Worm (Caenorhabditis elegans): ENCODE results near the gene wht-4.

Gene wht-4

ce11 chrII:3278634-3279033 is at the start of gene wht-4:
Gene wht-4 (plus strand): TSS chrII:3278934.
- no peak for TF ChIP-seq ceh-39 (tag; optimal IDR thresholded peaks at IDR 0.05)
- no peak for TF ChIP-seq flh-1 (GFP tag; optimal IDR thresholded peaks at IDR 0.05)
- TF ChIP-seq elt-1 (tag; optimal IDR thresholded peaks at IDR 0.05; ENCODE audit: borderline replicate concordance, insufficient read depth), result no peak
- TF ChIP-seq nhr-2 (tag; optimal IDR thresholded peaks at IDR 0.05), result no peak
- no peak for TF ChIP-seq mls-2 (tag; optimal IDR thresholded peaks at IDR 0.05)

ce11 chrII:3230422-3230821 is 48.3 kb upstream of the wht-4 start, which contains the start of gene srh-297:
Gene srh-297 (minus strand): TSS chrII:3230522.
- TF ChIP-seq bed-3 (GFP tag; optimal IDR thresholded peaks at IDR 0.05) (no peak), nhr-12 (tag; optimal IDR thresholded peaks at IDR 0.05) (no peak), sptf-1 (tag; optimal IDR thresholded peaks at IDR 0.05) (no peak), elt-3 (tag; optimal IDR thresholded peaks at IDR 0.05) (no peak), lin-13 (tag; optimal IDR thresholded peaks at IDR 0.05) (no peak), drap-1 (GFP tag; optimal IDR thresholded peaks at IDR 0.05) (no peak), nhr-76 (tag; optimal IDR thresholded peaks at IDR 0.05) (no peak), zip-8 (tag; optimal IDR thresholded peaks at IDR 0.05) (no peak)

DNA sequence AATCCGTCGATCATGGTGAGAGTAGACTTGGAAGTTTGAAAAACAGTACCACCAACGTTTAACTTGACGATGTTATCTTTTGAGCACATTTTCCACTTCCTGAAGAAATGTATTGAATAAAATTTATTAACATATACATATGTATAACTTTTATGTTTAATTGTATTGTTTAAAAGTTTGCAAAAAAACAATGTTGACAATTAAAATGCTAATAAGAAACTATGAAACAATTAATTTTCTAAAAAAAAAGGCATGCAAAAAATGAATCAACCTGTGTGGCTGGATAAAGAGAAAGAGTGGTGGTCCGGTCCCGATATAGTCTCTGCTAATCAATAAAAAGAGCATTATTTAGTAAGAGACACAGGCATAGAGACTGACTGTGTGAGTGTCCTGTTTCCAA is 44.0 kb upstream of the wht-4 start, which contains the start of gene C17F4.8:
C17F4.8 (minus strand) TSS at position 101 of the 400 bp plus-strand sequence.
- no peak for TF ChIP-seq ceh-39 (tag; optimal IDR thresholded peaks at IDR 0.05)
- TF ChIP-seq nhr-28 (tag; optimal IDR thresholded peaks at IDR 0.05), result no peak
- no peak for TF ChIP-seq drap-1 (GFP tag; optimal IDR thresholded peaks at IDR 0.05)
- no peak for TF ChIP-seq ceh-43 (GFP tag; optimal IDR thresholded peaks at IDR 0.05)
- TF ChIP-seq sptf-1 (tag; optimal IDR thresholded peaks at IDR 0.05), result no peak
- no peak for TF ChIP-seq snpc-4 (tag; optimal IDR thresholded peaks at IDR 0.05)
- TF ChIP-seq mep-1 (tag; optimal IDR thresholded peaks at IDR 0.05), result no peak
- no peak for TF ChIP-seq elt-1 (tag; optimal IDR thresholded peaks at IDR 0.05; ENCODE audit: borderline replicate concordance, insufficient read depth)
- TF ChIP-seq lin-13 (tag; optimal IDR thresholded peaks at IDR 0.05), result no peak
- no peak for TF ChIP-seq unc-62 (GFP tag; optimal IDR thresholded peaks at IDR 0.05)
- no peak for TF ChIP-seq bed-3 (GFP tag; optimal IDR thresholded peaks at IDR 0.05)
- TF ChIP-seq nhr-2 (tag; optimal IDR thresholded peaks at IDR 0.05), result no peak
- no peak for TF ChIP-seq mab-5 (tag; optimal IDR thresholded peaks at IDR 0.05)

ce11 chrII:3237038-3237521 is 41.7 kb upstream of the wht-4 start, which contains the start of the genes srz-67 and C17F4.11:
Gene srz-67 (minus strand): TSS chrII:3237138.
Gene C17F4.11 (plus strand): TSS chrII:3237471.
- no peak for TF ChIP-seq cnd-1 (tag; optimal IDR thresholded peaks at IDR 0.05)
- TF ChIP-seq ham-2 (GFP tag; optimal IDR thresholded peaks at IDR 0.05), result no peak

DNA sequence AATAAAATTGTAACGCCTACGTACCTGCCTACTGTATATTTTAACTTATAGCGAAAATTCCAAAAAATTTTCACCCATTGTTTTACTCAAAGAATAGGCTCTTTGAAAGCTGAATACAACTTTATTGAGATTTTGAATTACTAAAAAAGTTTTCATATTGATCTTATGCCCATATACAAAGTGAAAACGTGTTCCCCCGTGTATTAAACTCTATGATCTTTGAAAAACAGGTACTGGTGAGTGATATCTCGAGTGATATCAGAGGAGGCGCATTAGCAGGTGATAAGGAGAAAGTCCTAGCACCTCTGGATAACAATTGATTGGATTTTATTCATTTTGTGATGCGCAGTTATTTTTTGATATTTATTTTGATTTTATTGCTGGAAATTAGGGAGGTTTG is 38.5 kb upstream of the wht-4 start, which contains the start of gene C17F4.3:
C17F4.3 (plus strand) TSS at position 301 of the 400 bp plus-strand sequence.
- no peak for TF ChIP-seq nhr-76 (tag; optimal IDR thresholded peaks at IDR 0.05)

- TF ChIP-seq blmp-1 (tag; optimal IDR thresholded peaks at IDR 0.05), result peak; percentile 10
- no peak for TF ChIP-seq nhr-2 (tag; optimal IDR thresholded peaks at IDR 0.05)
- peak; percentile 88 for TF ChIP-seq elt-3 (tag; optimal IDR thresholded peaks at IDR 0.05)
Observed at ce11 chrII:3241842-3242241, 36.9 kb upstream of the wht-4 start.

DNA sequence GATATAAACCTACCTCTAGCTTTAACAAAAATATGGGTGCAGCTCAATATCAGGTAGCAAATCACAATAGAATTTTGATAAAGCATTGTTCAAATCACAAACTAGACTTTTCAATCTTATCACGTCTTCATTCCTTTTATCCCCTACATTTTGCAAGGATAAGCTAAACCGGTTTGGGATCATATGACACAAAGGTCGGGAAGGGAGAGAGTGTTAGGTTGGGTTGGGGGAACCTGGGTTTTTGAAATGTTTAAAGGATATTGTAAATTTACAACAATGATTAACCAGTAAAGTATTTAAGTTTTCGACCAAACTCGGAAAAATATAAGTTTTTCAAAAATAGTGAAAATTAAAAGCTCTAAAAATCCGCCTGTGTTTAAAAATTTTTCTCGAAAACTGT is 34.7 kb upstream of the wht-4 start, which contains the start of gene C17F4.12:
C17F4.12 (minus strand) TSS at position 101 of the 400 bp plus-strand sequence.
- TF ChIP-seq nhr-76 (tag; optimal IDR thresholded peaks at IDR 0.05), result no peak
- no peak for TF ChIP-seq elt-3 (tag; optimal IDR thresholded peaks at IDR 0.05)
- no peak for TF ChIP-seq mep-1 (tag; optimal IDR thresholded peaks at IDR 0.05)
- no peak for TF ChIP-seq lin-13 (tag; optimal IDR thresholded peaks at IDR 0.05)
- TF ChIP-seq sem-2 (GFP tag; optimal IDR thresholded peaks at IDR 0.05), result no peak
- no peak for TF ChIP-seq elt-1 (tag; optimal IDR thresholded peaks at IDR 0.05; ENCODE audit: borderline replicate concordance, insufficient read depth)
- TF ChIP-seq ces-1 (GFP tag; optimal IDR thresholded peaks at IDR 0.05), result no peak
- TF ChIP-seq lin-32 (GFP tag; optimal IDR thresholded peaks at IDR 0.05), result no peak
- no peak for TF ChIP-seq unc-120 (tag; optimal IDR thresholded peaks at IDR 0.05; ENCODE audit: poor library complexity, severe bottlenecking)
